Worm (Caenorhabditis elegans) whole organism, mixed stage, embryonic: ENCODE data around the gene str-188.
A peak's percentile ranks its signal among the peaks of the same experiment; 100 is the strongest.

ENCODE experiments used
- M03D4.4 ChIP-seq: sonication (generic microtip); optimal IDR thresholded peaks from 2 replicates; lab custom pipeline; 2017; ENCODE audit warnings: mild to moderate bottlenecking, missing genetic modification characterization, missing compliant biosample characterization
- bed-3 ChIP-seq: fragments of 200-800 bp; sonication (Bioruptor generic); optimal IDR thresholded peaks from 3 replicates; lab custom pipeline; 2018; ENCODE audit warnings: mild to moderate bottlenecking, missing genetic modification characterization, moderate library complexity, missing compliant biosample characterization
- blmp-1 ChIP-seq: fragments of 150-350 bp; optimal IDR thresholded peaks from 2 replicates; lab custom pipeline; 2014; ENCODE audit warnings: missing biosample characterization, missing genetic modification characterization
- ceh-39 ChIP-seq: fragments of 150-350 bp; optimal IDR thresholded peaks from 2 replicates; lab custom pipeline; 2014; ENCODE audit warnings: missing biosample characterization, missing genetic modification characterization
- ceh-43 ChIP-seq: fragments of 200-800 bp; sonication (Bioruptor generic); optimal IDR thresholded peaks from 2 replicates; lab custom pipeline; 2018; ENCODE audit warnings: mild to moderate bottlenecking, missing genetic modification characterization, moderate library complexity, missing compliant biosample characterization
- ceh-83 ChIP-seq: fragments of 200-800 bp; sonication (Bioruptor generic); optimal IDR thresholded peaks from 2 replicates; lab custom pipeline; 2018; ENCODE audit warnings: mild to moderate bottlenecking, missing genetic modification characterization, missing compliant biosample characterization
- ces-1 ChIP-seq: fragments of 150-350 bp; optimal IDR thresholded peaks from 2 replicates; lab custom pipeline; 2014; ENCODE audit warnings: missing biosample characterization, missing genetic modification reagents, missing genetic modification characterization
- drap-1 ChIP-seq: fragments of 200-800 bp; sonication (Bioruptor generic); optimal IDR thresholded peaks from 3 replicates; lab custom pipeline; 2018; ENCODE audit warnings: mild to moderate bottlenecking, missing genetic modification characterization, missing compliant biosample characterization
- elt-1 ChIP-seq: sonication (generic microtip); optimal IDR thresholded peaks from 2 replicates; lab custom pipeline; 2017; ENCODE audit warnings: missing genetic modification characterization, mild to moderate bottlenecking, missing compliant biosample characterization, antibody characterized with exemption, moderate library complexity, borderline replicate concordance; ENCODE audit not compliant: insufficient read depth
- elt-3 ChIP-seq: fragments of 150-350 bp; optimal IDR thresholded peaks from 2 replicates; lab custom pipeline; 2014; ENCODE audit warnings: missing biosample characterization, missing genetic modification characterization
- flh-1 ChIP-seq: fragments of 200-800 bp; sonication (Bioruptor generic); optimal IDR thresholded peaks from 2 replicates; lab custom pipeline; 2018; ENCODE audit warnings: mild to moderate bottlenecking, missing genetic modification characterization, moderate library complexity, missing compliant biosample characterization
- hlh-1 ChIP-seq: fragments of 150-350 bp; optimal IDR thresholded peaks from 2 replicates; lab custom pipeline; 2014; ENCODE audit warnings: missing biosample characterization, missing genetic modification reagents, missing genetic modification characterization
- lin-32 ChIP-seq: fragments of 200-800 bp; sonication (Bioruptor generic); optimal IDR thresholded peaks from 2 replicates; lab custom pipeline; 2018; ENCODE audit warnings: mild to moderate bottlenecking, missing genetic modification characterization, missing compliant biosample characterization
- lsy-2 ChIP-seq: fragments of 150-350 bp; optimal IDR thresholded peaks from 2 replicates; lab custom pipeline; 2014; ENCODE audit warnings: missing biosample characterization, missing genetic modification characterization
- mep-1 ChIP-seq: fragments of 150-350 bp; optimal IDR thresholded peaks from 2 replicates; lab custom pipeline; 2017; ENCODE audit warnings: missing biosample characterization, missing genetic modification reagents, missing genetic modification characterization, inconsistent platforms
- mls-2 ChIP-seq: sonication (generic microtip); optimal IDR thresholded peaks from 2 replicates; lab custom pipeline; 2016; ENCODE audit warnings: mild to moderate bottlenecking, missing genetic modification characterization, moderate library complexity, missing compliant biosample characterization
- nhr-12 ChIP-seq: fragments of 150-350 bp; optimal IDR thresholded peaks from 2 replicates; lab custom pipeline; 2014; ENCODE audit warnings: missing biosample characterization, missing genetic modification characterization
- nhr-237 ChIP-seq: fragments of 150-350 bp; optimal IDR thresholded peaks from 2 replicates; lab custom pipeline; 2014; ENCODE audit warnings: missing biosample characterization, missing genetic modification characterization
- pha-4 ChIP-seq: fragments of 150-350 bp; optimal IDR thresholded peaks from 2 replicates; lab custom pipeline; 2018; ENCODE audit warnings: missing biosample characterization, missing genetic modification reagents, missing genetic modification characterization
- sem-2 ChIP-seq: fragments of 200-800 bp; sonication (Bioruptor generic); optimal IDR thresholded peaks from 2 replicates; lab custom pipeline; 2018; ENCODE audit warnings: mild to moderate bottlenecking, missing genetic modification characterization, missing compliant biosample characterization
- snpc-4 ChIP-seq: fragments of 150-350 bp; optimal IDR thresholded peaks from 2 replicates; lab custom pipeline; 2014; ENCODE audit warnings: missing biosample characterization, missing genetic modification characterization
- sptf-1 ChIP-seq: sonication (generic microtip); optimal IDR thresholded peaks from 2 replicates; lab custom pipeline; 2017; ENCODE audit warnings: mild to moderate bottlenecking, missing genetic modification characterization, moderate library complexity, missing compliant biosample characterization
- tbx-8 ChIP-seq: fragments of 200-800 bp; sonication (Bioruptor generic); optimal IDR thresholded peaks from 2 replicates; lab custom pipeline; 2018; ENCODE audit warnings: mild to moderate bottlenecking, missing genetic modification characterization, moderate library complexity, missing compliant biosample characterization
- unc-120 ChIP-seq: sonication (generic microtip); optimal IDR thresholded peaks from 2 replicates; lab custom pipeline; 2017; ENCODE audit warnings: missing genetic modification characterization, missing compliant biosample characterization; ENCODE audit not compliant: poor library complexity, severe bottlenecking
- unc-39 ChIP-seq: fragments of 150-350 bp; optimal IDR thresholded peaks from 2 replicates; lab custom pipeline; 2014; ENCODE audit warnings: missing biosample characterization, missing genetic modification characterization
- zip-8 ChIP-seq: fragments of 150-350 bp; optimal IDR thresholded peaks from 2 replicates; lab custom pipeline; 2014; ENCODE audit warnings: missing biosample characterization, missing genetic modification characterization
- ztf-11 ChIP-seq: fragments of 150-350 bp; optimal IDR thresholded peaks from 2 replicates; lab custom pipeline; 2014; ENCODE audit warnings: missing biosample characterization, missing genetic modification characterization

str-188 gene

DNA sequence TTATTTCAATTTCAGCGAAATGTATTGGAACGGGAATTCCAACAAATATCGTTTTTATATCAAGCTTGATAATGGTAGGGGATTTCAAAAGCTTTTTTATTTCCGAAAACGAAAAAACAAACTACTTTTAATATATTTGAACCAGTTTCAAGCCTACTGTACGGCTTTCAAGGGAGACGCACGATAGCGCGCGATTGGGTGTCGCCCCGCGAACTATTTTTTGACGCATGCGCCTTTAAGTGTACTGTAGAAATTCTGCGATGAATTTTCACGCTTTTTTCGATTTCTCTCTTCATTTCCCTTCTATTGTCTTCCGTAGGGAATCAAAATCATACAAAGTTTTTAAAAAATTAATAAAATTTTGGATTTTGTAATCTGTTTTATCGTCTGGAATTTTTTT lies 12.9 kb upstream of the str-188 start:
- no peak for TF ChIP-seq ztf-11 (tag; lab: Kevin White, UChicago)
- no peak for TF ChIP-seq mls-2 (tag; lab: Kevin White, UChicago)
- TF ChIP-seq lsy-2 (tag; lab: Kevin White, UChicago) = no peak
- TF ChIP-seq snpc-4 (tag; lab: Kevin White, UChicago) = no peak
- no peak for TF ChIP-seq drap-1 (GFP tag; lab: Kevin White, UChicago)
- TF ChIP-seq blmp-1 (tag; lab: Kevin White, UChicago) = no peak
- TF ChIP-seq ceh-43 (GFP tag; lab: Kevin White, UChicago) = no peak
- TF ChIP-seq tbx-8 = no peak
- no peak for TF ChIP-seq nhr-12 (tag; lab: Kevin White, UChicago)
- no peak for TF ChIP-seq flh-1 (GFP tag; lab: Kevin White, UChicago)
- no peak for TF ChIP-seq unc-120 (tag; lab: Kevin White, UChicago)
- TF ChIP-seq sem-2 = no peak
- TF ChIP-seq zip-8 = no peak
- TF ChIP-seq hlh-1 (tag; lab: Kevin White, UChicago) = no peak

DNA sequence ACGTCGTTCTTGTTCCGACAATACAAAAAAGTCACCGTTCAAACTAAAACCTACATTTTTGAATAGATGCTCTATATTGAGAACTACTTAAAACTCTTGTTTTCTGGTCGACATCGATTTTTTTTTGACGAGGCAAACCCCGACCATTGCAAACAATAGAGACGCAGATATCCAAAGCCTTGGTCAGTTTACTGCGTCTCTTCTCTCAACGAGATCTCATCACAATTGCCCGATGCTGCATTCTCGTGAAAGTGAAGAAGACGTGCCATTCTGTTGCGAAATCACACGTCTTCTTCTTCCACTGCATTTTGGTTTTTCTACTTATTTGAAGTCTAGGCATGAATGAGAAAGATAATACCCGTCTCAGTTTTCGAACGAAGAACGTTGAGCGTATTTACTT lies 12.1 kb upstream of the str-188 start:
- TF ChIP-seq blmp-1 (tag; lab: Kevin White, UChicago) (no peak), lsy-2 (tag; lab: Kevin White, UChicago) (peak; percentile 3), ces-1 (GFP tag; lab: Kevin White, UChicago) (peak; percentile 66), nhr-237 (tag; lab: Kevin White, UChicago) (peak; percentile 18), mep-1 (tag; lab: Kevin White, UChicago) (peak; percentile 11)

DNA sequence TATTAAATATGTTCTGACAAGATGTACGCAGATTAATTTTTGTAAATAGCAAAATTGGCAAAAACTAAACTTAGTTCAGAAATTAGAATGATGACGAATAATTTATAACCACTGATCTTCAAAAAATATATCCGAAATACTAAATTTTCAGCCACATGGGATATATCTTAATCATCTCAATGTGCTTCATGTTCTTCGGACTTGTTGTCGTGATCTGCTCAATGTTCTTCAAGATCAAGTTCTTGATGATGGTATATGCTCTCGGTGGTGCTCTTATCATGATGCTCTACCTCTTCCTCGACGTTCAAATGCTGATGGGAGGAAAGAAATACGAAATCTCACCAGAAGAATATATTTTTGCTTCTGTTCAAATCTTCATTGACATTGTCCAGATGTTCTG lies 9.9 kb upstream of the str-188 start:
- TF ChIP-seq pha-4 (no peak), ces-1 (GFP tag; lab: Kevin White, UChicago) (no peak), ceh-83 (GFP tag; lab: Kevin White, UChicago) (no peak), M03D4.4 (tag; lab: Kevin White, UChicago) (no peak), ceh-43 (GFP tag; lab: Kevin White, UChicago) (no peak)

DNA sequence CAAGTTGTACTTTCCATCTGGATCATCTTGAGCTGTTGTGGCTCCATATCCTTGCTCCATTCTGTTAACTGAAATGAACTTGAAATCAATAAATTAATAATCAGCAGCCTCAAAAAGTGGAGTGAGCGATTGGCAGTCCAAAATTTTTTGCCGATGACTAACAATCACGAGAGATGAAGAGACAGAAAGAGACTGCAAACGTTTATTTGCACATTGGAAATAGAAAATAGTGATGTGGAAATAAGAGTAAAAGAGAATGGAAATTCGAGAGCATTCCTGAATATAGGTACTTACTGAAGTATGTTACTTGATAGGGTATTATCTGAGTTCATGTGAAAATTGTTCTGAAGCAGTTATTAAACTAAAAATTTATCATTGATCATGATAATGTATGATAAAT lies 6.8 kb upstream of the str-188 start, which contains the start of gene tag-120:
Gene tag-120 (minus strand): TSS at position 68 of the 400 bp plus-strand sequence.
- TF ChIP-seq elt-1 (tag; lab: Kevin White, UChicago) (no peak), elt-3 (tag; lab: Kevin White, UChicago) (no peak), unc-39 (tag; lab: Kevin White, UChicago) (no peak), hlh-1 (tag; lab: Kevin White, UChicago) (no peak), ceh-39 (tag; lab: Kevin White, UChicago) (no peak), mep-1 (tag; lab: Kevin White, UChicago) (no peak), drap-1 (GFP tag; lab: Kevin White, UChicago) (no peak), lsy-2 (tag; lab: Kevin White, UChicago) (no peak), sptf-1 (tag; lab: Kevin White, UChicago) (no peak), lin-32 (GFP tag; lab: Kevin White, UChicago) (no peak), M03D4.4 (tag; lab: Kevin White, UChicago) (no peak), ztf-11 (tag; lab: Kevin White, UChicago) (no peak), snpc-4 (tag; lab: Kevin White, UChicago) (no peak), nhr-12 (tag; lab: Kevin White, UChicago) (no peak), flh-1 (GFP tag; lab: Kevin White, UChicago) (no peak), tbx-8 (no peak), zip-8 (no peak)

DNA sequence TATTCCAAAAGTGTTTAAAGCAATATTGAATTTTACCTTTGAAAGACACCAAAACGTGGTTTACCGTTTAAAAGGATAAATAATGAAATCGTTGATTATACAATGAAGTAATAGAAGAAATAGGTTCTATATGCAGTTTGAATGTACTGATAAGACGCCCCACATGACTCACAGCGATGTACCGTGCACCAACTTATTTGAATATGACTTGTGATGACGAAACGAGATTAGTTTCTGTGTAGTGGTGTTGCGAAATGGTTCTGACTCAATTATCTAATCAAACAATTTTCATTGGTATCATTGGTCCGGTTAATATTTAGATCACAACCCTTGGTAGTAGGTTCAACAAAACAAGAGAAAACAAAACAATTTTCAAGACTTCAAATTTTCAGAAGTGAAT lies 5.3 kb upstream of the str-188 start:
- TF ChIP-seq bed-3 (GFP tag; lab: Kevin White, UChicago) = no peak
- TF ChIP-seq snpc-4 (tag; lab: Kevin White, UChicago) = no peak
- no peak for TF ChIP-seq ztf-11 (tag; lab: Kevin White, UChicago)
- TF ChIP-seq mep-1 (tag; lab: Kevin White, UChicago) = no peak
- TF ChIP-seq elt-3 (tag; lab: Kevin White, UChicago) = no peak
- TF ChIP-seq ceh-83 (GFP tag; lab: Kevin White, UChicago) = no peak
- no peak for TF ChIP-seq nhr-12 (tag; lab: Kevin White, UChicago)
- TF ChIP-seq unc-39 (tag; lab: Kevin White, UChicago) = no peak
- no peak for TF ChIP-seq sem-2
- TF ChIP-seq pha-4 = no peak
